Worm (Caenorhabditis elegans) whole organism, young adult: ENCODE data around the gene pph-4.1.

Experiments
- B0261.1 ChIP-seq: sonication (generic microtip); optimal IDR thresholded peaks from 2 replicates; lab custom pipeline; 2016; ENCODE audit warnings: mild to moderate bottlenecking, missing genetic modification characterization, moderate library complexity, missing compliant biosample characterization
- B0336.3 ChIP-seq: fragments of 200-800 bp; sonication (Bioruptor generic); IDR thresholded peaks from 2 replicates; pipeline ENCODE4 v1.3.6; 2022; ENCODE audit warnings: missing genetic modification characterization, missing compliant biosample characterization
- C06A6.2 ChIP-seq: fragments of 200-800 bp; sonication (Bioruptor generic); conservative IDR thresholded peaks from 2 replicates; pipeline ENCODE4 v1.3.6; 2022; ENCODE audit warnings: missing genetic modification characterization, missing compliant biosample characterization
- F39B2.1 ChIP-seq: fragments of 200-800 bp; sonication (Bioruptor generic); IDR thresholded peaks from 2 replicates; pipeline ENCODE4 v1.3.6; 2022; ENCODE audit warnings: missing genetic modification reagents, missing genetic modification characterization, missing compliant biosample characterization
- F49E8.2 ChIP-seq: sonication (generic microtip); optimal IDR thresholded peaks from 3 replicates; lab custom pipeline; 2017; ENCODE audit warnings: missing genetic modification characterization, mild to moderate bottlenecking, missing compliant biosample characterization, antibody characterized with exemption, moderate library complexity; ENCODE audit not compliant: insufficient read depth
- F52B5.7 ChIP-seq: sonication (generic microtip); optimal IDR thresholded peaks from 2 replicates; lab custom pipeline; 2016; ENCODE audit warnings: mild to moderate bottlenecking, missing genetic modification characterization, missing compliant biosample characterization
- F57A8.1 ChIP-seq: fragments of 200-800 bp; sonication (Bioruptor generic); optimal IDR thresholded peaks from 2 replicates; lab custom pipeline; 2018; ENCODE audit warnings: mild to moderate bottlenecking, missing genetic modification characterization, moderate library complexity, missing compliant biosample characterization
- Y95B8A.8 ChIP-seq: fragments of 200-800 bp; sonication (Bioruptor generic); IDR thresholded peaks from 2 replicates; pipeline ENCODE4 v1.3.6; 2022; ENCODE audit warnings: missing genetic modification reagents, missing genetic modification characterization, missing compliant biosample characterization
- aptf-2 ChIP-seq: fragments of 200-800 bp; sonication (Bioruptor generic); conservative IDR thresholded peaks from 2 replicates; pipeline ENCODE4 v1.3.6; 2022; ENCODE audit warnings: missing genetic modification reagents, missing genetic modification characterization, missing compliant biosample characterization
- atf-7 ChIP-seq: sonication (generic microtip); optimal IDR thresholded peaks from 2 replicates; lab custom pipeline; 2017; ENCODE audit warnings: mild to moderate bottlenecking, missing genetic modification characterization, missing compliant biosample characterization
- attf-3 ChIP-seq: fragments of 200-800 bp; sonication (Bioruptor generic); conservative IDR thresholded peaks from 2 replicates; pipeline ENCODE4 v1.3.6; 2022; ENCODE audit warnings: missing genetic modification reagents, missing genetic modification characterization, missing compliant biosample characterization
- attf-5 ChIP-seq: fragments of 200-800 bp; sonication (Bioruptor generic); optimal IDR thresholded peaks from 2 replicates; lab custom pipeline; 2018; ENCODE audit warnings: mild to moderate bottlenecking, missing genetic modification characterization, missing compliant biosample characterization
- bed-1 ChIP-seq: fragments of 200-800 bp; sonication (Bioruptor generic); IDR thresholded peaks from 2 replicates; pipeline ENCODE4 v1.3.6; 2022; ENCODE audit warnings: missing genetic modification reagents, missing genetic modification characterization, missing compliant biosample characterization
- bed-2 ChIP-seq: fragments of 200-800 bp; sonication (Bioruptor generic); IDR thresholded peaks from 2 replicates; pipeline ENCODE4 v1.3.6; 2022; ENCODE audit warnings: missing genetic modification reagents, missing genetic modification characterization, missing compliant biosample characterization
- die-1 ChIP-seq: sonication (generic microtip); optimal IDR thresholded peaks from 2 replicates; lab custom pipeline; 2016; ENCODE audit warnings: missing genotype, mild to moderate bottlenecking, missing genetic modification characterization, missing compliant biosample characterization
- dox-1 ChIP-seq: fragments of 200-800 bp; sonication (Bioruptor generic); IDR thresholded peaks from 2 replicates; pipeline ENCODE4 v1.3.6; 2022; ENCODE audit warnings: missing genetic modification reagents, missing genetic modification characterization, missing compliant biosample characterization
- dpff-1 ChIP-seq: sonication (generic microtip); optimal IDR thresholded peaks from 2 replicates; lab custom pipeline; 2017; ENCODE audit warnings: mild to moderate bottlenecking, missing genetic modification characterization, missing compliant biosample characterization
- dpl-1 ChIP-seq: fragments of 150-350 bp; optimal IDR thresholded peaks from 2 replicates; lab custom pipeline; 2014; ENCODE audit warnings: missing biosample characterization, missing genetic modification reagents, missing genetic modification characterization
- egl-44 ChIP-seq: fragments of 200-800 bp; sonication (Bioruptor generic); IDR thresholded peaks from 2 replicates; pipeline ENCODE4 v1.3.6; 2022; ENCODE audit warnings: missing genetic modification reagents, missing genetic modification characterization, missing compliant biosample characterization
- egrh-3 ChIP-seq: fragments of 200-800 bp; sonication (Bioruptor generic); IDR thresholded peaks from 2 replicates; pipeline ENCODE4 v1.3.6; 2022; ENCODE audit warnings: missing genetic modification reagents, missing genetic modification characterization, missing compliant biosample characterization
- ets-4 ChIP-seq: fragments of 200-800 bp; sonication (Bioruptor generic); optimal IDR thresholded peaks from 2 replicates; lab custom pipeline; 2018; ENCODE audit warnings: mild to moderate bottlenecking, missing genetic modification characterization, missing compliant biosample characterization
- gei-17 ChIP-seq: fragments of 200-800 bp; sonication (Bioruptor generic); optimal IDR thresholded peaks from 2 replicates; lab custom pipeline; 2018; ENCODE audit warnings: mild to moderate bottlenecking, missing genetic modification characterization, missing compliant biosample characterization
- hlh-12 ChIP-seq: sonication (generic microtip); optimal IDR thresholded peaks from 2 replicates; lab custom pipeline; 2016; ENCODE audit warnings: missing genetic modification characterization, missing compliant biosample characterization
- lag-1 ChIP-seq: fragments of 200-800 bp; sonication (Bioruptor generic); IDR thresholded peaks from 2 replicates; pipeline ENCODE4 v1.3.6; 2022; ENCODE audit warnings: missing genetic modification reagents, missing genetic modification characterization, missing compliant biosample characterization
- let-526 ChIP-seq: fragments of 200-800 bp; sonication (Bioruptor generic); IDR thresholded peaks from 2 replicates; pipeline ENCODE4 v1.3.6; 2022; ENCODE audit warnings: missing genetic modification reagents, missing genetic modification characterization, missing compliant biosample characterization
- let-607 ChIP-seq, 2 experiments: fragments of 200-800 bp in 1 of 2; sonication (Bioruptor generic) in 1 of 2; sonication (generic microtip) in 1 of 2; optimal IDR thresholded peaks; 2 replicates each; lab custom pipeline; 2016 to 2018; ENCODE audit warnings: mild to moderate bottlenecking in 2 of 2, missing compliant biosample characterization in 2 of 2, missing genetic modification characterization in 2 of 2, moderate library complexity in 2 of 2, missing genotype in 1 of 2
- lin-26 ChIP-seq: fragments of 200-800 bp; sonication (Bioruptor generic); IDR thresholded peaks from 2 replicates; pipeline ENCODE4 v1.3.6; 2022; ENCODE audit warnings: missing genetic modification reagents, missing genetic modification characterization, missing compliant biosample characterization
- lin-40 ChIP-seq: sonication (generic microtip); optimal IDR thresholded peaks from 2 replicates; lab custom pipeline; 2016; ENCODE audit warnings: missing genetic modification characterization, mild to moderate bottlenecking, missing compliant biosample characterization, missing genotype, missing genetic modification reagents
- madf-3 ChIP-seq: fragments of 200-800 bp; sonication (Bioruptor generic); IDR thresholded peaks from 2 replicates; pipeline ENCODE4 v1.3.6; 2022; ENCODE audit warnings: missing genetic modification reagents, missing genetic modification characterization, missing compliant biosample characterization
- madf-6 ChIP-seq: fragments of 200-800 bp; sonication (Bioruptor generic); IDR thresholded peaks from 2 replicates; pipeline ENCODE4 v1.3.6; 2022; ENCODE audit warnings: missing genetic modification reagents, missing genetic modification characterization, missing compliant biosample characterization
- mel-28 ChIP-seq: sonication (generic microtip); optimal IDR thresholded peaks from 2 replicates; lab custom pipeline; 2016; ENCODE audit warnings: borderline replicate concordance, mild to moderate bottlenecking, missing genetic modification characterization, missing compliant biosample characterization
- mxl-1 ChIP-seq: sonication (generic microtip); optimal IDR thresholded peaks from 2 replicates; lab custom pipeline; 2016; ENCODE audit warnings: missing genetic modification characterization, missing compliant biosample characterization
- nfya-1 ChIP-seq: sonication (generic microtip); optimal IDR thresholded peaks from 2 replicates; lab custom pipeline; 2017; ENCODE audit warnings: antibody characterized with exemption, missing compliant biosample characterization, missing genetic modification characterization, borderline replicate concordance; ENCODE audit not compliant: insufficient read depth
- nhr-120 ChIP-seq: fragments of 200-800 bp; sonication (Bioruptor generic); IDR thresholded peaks from 2 replicates; pipeline ENCODE4 v1.3.6; 2022; ENCODE audit warnings: missing genetic modification characterization, missing compliant biosample characterization
- nhr-90 ChIP-seq: sonication (generic microtip); optimal IDR thresholded peaks from 2 replicates; lab custom pipeline; 2016; ENCODE audit warnings: missing genotype, mild to moderate bottlenecking, missing genetic modification characterization, missing compliant biosample characterization
- pbrm-1 ChIP-seq: fragments of 200-800 bp; sonication (Bioruptor generic); IDR thresholded peaks from 2 replicates; pipeline ENCODE4 v1.3.6; 2022; ENCODE audit warnings: missing genetic modification reagents, missing genetic modification characterization, missing compliant biosample characterization
- repo-1 ChIP-seq: sonication (generic microtip); optimal IDR thresholded peaks from 2 replicates; lab custom pipeline; 2017; ENCODE audit warnings: mild to moderate bottlenecking, missing genetic modification characterization, missing compliant biosample characterization
- snpc-4 ChIP-seq, 5 experiments: fragments of 150-350 bp in 1 of 5; sonication (generic microtip) in 4 of 5; optimal IDR thresholded peaks; 2 replicates each; lab custom pipeline; 2014 to 2018; ENCODE audit warnings: missing genetic modification characterization in 5 of 5, missing biosample characterization in 3 of 5, antibody characterized with exemption in 2 of 5, mild to moderate bottlenecking in 2 of 5, missing compliant biosample characterization in 2 of 5, missing genotype in 2 of 5, moderate library complexity in 2 of 5, missing genetic modification reagents in 1 of 5
- sptf-2 ChIP-seq: fragments of 200-800 bp; sonication (Bioruptor generic); optimal IDR thresholded peaks from 2 replicates; lab custom pipeline; 2018; ENCODE audit warnings: mild to moderate bottlenecking, missing genetic modification characterization, missing compliant biosample characterization
- unc-130 ChIP-seq: sonication (generic microtip); optimal IDR thresholded peaks from 2 replicates; lab custom pipeline; 2016; ENCODE audit warnings: missing genetic modification reagents, missing genetic modification characterization, missing compliant biosample characterization
- unc-62 ChIP-seq: fragments of 150-350 bp; optimal IDR thresholded peaks from 2 replicates; lab custom pipeline; 2014; ENCODE audit warnings: missing biosample characterization, missing genetic modification reagents, missing genetic modification characterization
- xnd-1 ChIP-seq: sonication (generic microtip); optimal IDR thresholded peaks from 2 replicates; lab custom pipeline; 2016; ENCODE audit warnings: missing genotype, missing genetic modification reagents, missing genetic modification characterization, missing compliant biosample characterization
- zfh-2 ChIP-seq: fragments of 200-800 bp; sonication (Bioruptor generic); conservative IDR thresholded peaks from 2 replicates; pipeline ENCODE4 v1.3.6; 2022; ENCODE audit warnings: missing genetic modification reagents, missing genetic modification characterization, missing compliant biosample characterization
- zim-3 ChIP-seq: sonication (generic microtip); optimal IDR thresholded peaks from 2 replicates; lab custom pipeline; 2017; ENCODE audit warnings: mild to moderate bottlenecking, missing genetic modification characterization, moderate library complexity, missing compliant biosample characterization
- ztf-26 ChIP-seq: sonication (generic microtip); optimal IDR thresholded peaks from 2 replicates; lab custom pipeline; 2017; ENCODE audit warnings: missing genetic modification characterization, missing compliant biosample characterization
- ztf-28 ChIP-seq: fragments of 200-800 bp; sonication (Bioruptor generic); IDR thresholded peaks from 2 replicates; pipeline ENCODE4 v1.3.6; 2022; ENCODE audit warnings: missing genetic modification reagents, missing genetic modification characterization, missing compliant biosample characterization
- ztf-3 ChIP-seq: fragments of 200-800 bp; sonication (Bioruptor generic); optimal IDR thresholded peaks from 2 replicates; lab custom pipeline; 2018; ENCODE audit warnings: mild to moderate bottlenecking, missing genetic modification characterization, missing compliant biosample characterization
- ztf-6 ChIP-seq: fragments of 200-800 bp; sonication (Bioruptor generic); IDR thresholded peaks from 2 replicates; pipeline ENCODE4 v1.3.6; 2022; ENCODE audit warnings: missing genetic modification reagents, missing genetic modification characterization, missing compliant biosample characterization

pph-4.1 gene

ce11 chrIII:12351301-12351700, at the start of gene pph-4.1, which contains the start of gene Y75B8A.31 (continued):
- no peak for TF ChIP-seq snpc-4 (GFP tag; optimal IDR thresholded peaks at IDR 0.05; lab: Kevin White, UChicago)
- TF ChIP-seq snpc-4 (tag; optimal IDR thresholded peaks at IDR 0.05; lab: Kevin White, UChicago): peak in 2 of 4 experiments; percentile 64 to 70
- TF ChIP-seq attf-3 (GFP tag; lab: Robert Waterston, UW): peak; percentile 51; the same call in 1 of the 2 replicates
- no peak for TF ChIP-seq zfh-2 (GFP tag; lab: Robert Waterston, UW)
- TF ChIP-seq B0336.3 (GFP tag; lab: Robert Waterston, UW): 0 out of 2 replicates have a peak, but pooled peaks have one; percentile 25
- TF ChIP-seq sptf-2 (GFP tag; lab: Kevin White, UChicago): no peak
- TF ChIP-seq aptf-2: no peak; the same call in 1 of the 2 replicates
- TF ChIP-seq egl-44: no peak
- TF ChIP-seq gei-17 (GFP tag; lab: Kevin White, UChicago): no peak
- no peak for TF ChIP-seq lin-26 (GFP tag; lab: Robert Waterston, UW)
- no peak for TF ChIP-seq repo-1 (tag; lab: Kevin White, UChicago)
- TF ChIP-seq unc-62 (GFP tag; lab: Kevin White, UChicago): no peak
- TF ChIP-seq unc-130 (GFP tag; lab: Kevin White, UChicago): peak; percentile 58
- TF ChIP-seq madf-6 (GFP tag; lab: Robert Waterston, UW): peak; percentile 85
- TF ChIP-seq lag-1: no peak
- no peak for TF ChIP-seq zim-3 (tag; lab: Kevin White, UChicago)
- TF ChIP-seq egrh-3 (GFP tag; lab: Robert Waterston, UW): no peak
- no peak for TF ChIP-seq dpff-1 (tag; lab: Kevin White, UChicago)
- peak; percentile 42 for TF ChIP-seq ztf-26 (tag; lab: Kevin White, UChicago)
- TF ChIP-seq mel-28 (tag; lab: Kevin White, UChicago): no peak
- peak; percentile 85 for TF ChIP-seq attf-5 (GFP tag; lab: Kevin White, UChicago)
- TF ChIP-seq F57A8.1 (GFP tag; lab: Kevin White, UChicago): no peak
- no peak for TF ChIP-seq nhr-120 (GFP tag; lab: Robert Waterston, UW)
- TF ChIP-seq Y95B8A.8 (GFP tag; lab: Robert Waterston, UW): peak; percentile 70; the same call in 1 of the 2 replicates
- TF ChIP-seq bed-2 (GFP tag; lab: Robert Waterston, UW): no peak
- TF ChIP-seq ztf-3: no peak
- TF ChIP-seq let-526 (GFP tag; lab: Robert Waterston, UW): 0 out of 2 replicates have a peak, but pooled peaks have one; percentile 48
- no peak for TF ChIP-seq C06A6.2 (GFP tag; lab: Robert Waterston, UW)
- no peak for TF ChIP-seq hlh-12 (tag; lab: Kevin White, UChicago)
- peak; percentile 79 for TF ChIP-seq lin-40 (tag; lab: Kevin White, UChicago)
- TF ChIP-seq nfya-1: no peak
- no peak for TF ChIP-seq F39B2.1 (GFP tag; lab: Robert Waterston, UW)
- 0 out of 2 replicates have a peak, but pooled peaks have one; percentile 37 for TF ChIP-seq ztf-6 (GFP tag; lab: Robert Waterston, UW)
- peak; percentile 36 for TF ChIP-seq xnd-1
- TF ChIP-seq F49E8.2 (tag; lab: Kevin White, UChicago): no peak
- TF ChIP-seq pbrm-1 (GFP tag; lab: Robert Waterston, UW): peak; percentile 78; the same call in 1 of the 2 replicates
- TF ChIP-seq dox-1 (GFP tag; lab: Robert Waterston, UW): peak; percentile 93
- no peak for TF ChIP-seq mxl-1 (tag; lab: Kevin White, UChicago)
- peak; percentile 11 for TF ChIP-seq dpl-1
- no peak for TF ChIP-seq ets-4 (GFP tag; lab: Kevin White, UChicago)
- TF ChIP-seq die-1: no peak
- peak; percentile 63; the same call in 1 of the 2 replicates for TF ChIP-seq madf-3 (GFP tag; lab: Robert Waterston, UW)
- TF ChIP-seq bed-1 (GFP tag; lab: Robert Waterston, UW): no peak
- peak; percentile 74; the same call in 1 of the 2 replicates for TF ChIP-seq ztf-28 (GFP tag; lab: Robert Waterston, UW)
- no peak for TF ChIP-seq nhr-90 (tag; lab: Kevin White, UChicago)
- no peak for TF ChIP-seq B0261.1 (tag; lab: Kevin White, UChicago)
- peak in 1 of 2 experiments; percentile 65 for TF ChIP-seq let-607 (tag; optimal IDR thresholded peaks at IDR 0.05; lab: Kevin White, UChicago)
- TF ChIP-seq atf-7: no peak
- no peak for TF ChIP-seq F52B5.7 (tag; lab: Kevin White, UChicago)
